Worm (Caenorhabditis elegans) whole organism, L2 larva: Measurements from ENCODE around the gene snx-1.

ENCODE experiments used
- C34F6.9 ChIP-seq: fragments of 150-350 bp; optimal IDR thresholded peaks from 2 replicates; lab custom pipeline; 2014; ENCODE audit warnings: missing biosample characterization, missing genetic modification characterization
- F13H6.1 ChIP-seq: sonication (generic microtip); optimal IDR thresholded peaks from 2 replicates; lab custom pipeline; 2016; ENCODE audit warnings: missing genetic modification characterization, missing compliant biosample characterization
- R02D3.7 ChIP-seq: fragments of 150-350 bp; optimal IDR thresholded peaks from 2 replicates; lab custom pipeline; 2014; ENCODE audit warnings: missing biosample characterization, missing genetic modification characterization
- Y55F3AM.14 ChIP-seq: fragments of 200-800 bp; sonication (Bioruptor generic); optimal IDR thresholded peaks from 2 replicates; lab custom pipeline; 2018; ENCODE audit warnings: mild to moderate bottlenecking, missing genetic modification characterization, missing compliant biosample characterization
- alr-1 ChIP-seq: fragments of 150-350 bp; optimal IDR thresholded peaks from 2 replicates; lab custom pipeline; 2014; ENCODE audit warnings: missing biosample characterization, missing genetic modification characterization
- ceh-82 ChIP-seq: fragments of 150-350 bp; optimal IDR thresholded peaks from 2 replicates; lab custom pipeline; 2014; ENCODE audit warnings: missing biosample characterization, missing genetic modification characterization
- crh-2 ChIP-seq: sonication (generic microtip); optimal IDR thresholded peaks from 2 replicates; lab custom pipeline; 2017; ENCODE audit warnings: missing biosample characterization, missing genetic modification characterization
- dmd-4 ChIP-seq: sonication (generic microtip); optimal IDR thresholded peaks from 2 replicates; lab custom pipeline; 2017; ENCODE audit warnings: missing biosample characterization, missing genetic modification characterization
- egl-27 ChIP-seq: sonication (generic microtip); optimal IDR thresholded peaks from 3 replicates; lab custom pipeline; 2017; ENCODE audit warnings: missing biosample characterization, missing genetic modification reagents, missing genetic modification characterization
- elt-1 ChIP-seq: fragments of 150-350 bp; optimal IDR thresholded peaks from 2 replicates; lab custom pipeline; 2014; ENCODE audit warnings: missing biosample characterization, missing genetic modification characterization
- elt-3 ChIP-seq: sonication (generic microtip); optimal IDR thresholded peaks from 2 replicates; lab custom pipeline; 2017; ENCODE audit warnings: missing biosample characterization, missing genetic modification characterization
- fos-1 ChIP-seq: fragments of 150-350 bp; optimal IDR thresholded peaks from 2 replicates; lab custom pipeline; 2014; ENCODE audit warnings: missing biosample characterization, missing genetic modification characterization
- lin-11 ChIP-seq: fragments of 150-350 bp; sonication (generic microtip); optimal IDR thresholded peaks from 2 replicates; lab custom pipeline; 2014; ENCODE audit warnings: missing biosample characterization, missing genetic modification characterization, inconsistent platforms, mixed read lengths
- lin-13 ChIP-seq: fragments of 150-350 bp; optimal IDR thresholded peaks from 2 replicates; lab custom pipeline; 2014; ENCODE audit warnings: missing biosample characterization, missing genetic modification reagents, missing genetic modification characterization
- lsy-2 ChIP-seq, 2 experiments: fragments of 150-350 bp in 1 of 2; sonication (generic microtip) in 1 of 2; optimal IDR thresholded peaks; 2 replicates each; lab custom pipeline; 2014 to 2017; ENCODE audit warnings: missing biosample characterization in 2 of 2, missing genetic modification characterization in 2 of 2
- mab-5 ChIP-seq: fragments of 150-350 bp; optimal IDR thresholded peaks from 2 replicates; lab custom pipeline; 2014; ENCODE audit warnings: missing biosample characterization, missing genetic modification characterization
- mbf-1 ChIP-seq: sonication (generic microtip); optimal IDR thresholded peaks from 2 replicates; lab custom pipeline; 2017; ENCODE audit warnings: missing biosample characterization, missing genetic modification characterization
- mdl-1 ChIP-seq, 2 experiments: fragments of 150-350 bp in 1 of 2; sonication (generic microtip) in 1 of 2; optimal IDR thresholded peaks; 2 replicates each; lab custom pipeline; 2017; ENCODE audit warnings: missing biosample characterization in 2 of 2, missing genetic modification characterization in 2 of 2
- nhr-10 ChIP-seq: sonication (generic microtip); optimal IDR thresholded peaks from 2 replicates; lab custom pipeline; 2017; ENCODE audit warnings: missing biosample characterization, missing genetic modification characterization
- nhr-11 ChIP-seq: fragments of 150-350 bp; optimal IDR thresholded peaks from 2 replicates; lab custom pipeline; 2014; ENCODE audit warnings: missing biosample characterization, missing genetic modification characterization
- nhr-129 ChIP-seq: fragments of 150-350 bp; optimal IDR thresholded peaks from 2 replicates; lab custom pipeline; 2014; ENCODE audit warnings: missing biosample characterization, missing genetic modification characterization
- nhr-21 ChIP-seq: fragments of 150-350 bp; optimal IDR thresholded peaks from 2 replicates; lab custom pipeline; 2014; ENCODE audit warnings: missing biosample characterization, missing genetic modification characterization
- nhr-23 ChIP-seq: fragments of 150-350 bp; optimal IDR thresholded peaks from 2 replicates; lab custom pipeline; 2014; ENCODE audit warnings: missing biosample characterization, missing genetic modification reagents, missing genetic modification characterization
- nhr-237 ChIP-seq: fragments of 150-350 bp; optimal IDR thresholded peaks from 2 replicates; lab custom pipeline; 2014; ENCODE audit warnings: missing biosample characterization, missing genetic modification characterization
- nhr-77 ChIP-seq: fragments of 150-350 bp; optimal IDR thresholded peaks from 2 replicates; lab custom pipeline; 2014; ENCODE audit warnings: missing biosample characterization, missing genetic modification characterization
- sma-9 ChIP-seq, 2 experiments: fragments of 150-350 bp in 1 of 2; sonication (generic microtip) in 1 of 2; optimal IDR thresholded peaks; 2 replicates each; lab custom pipeline; 2014 to 2016; ENCODE audit warnings: missing genetic modification characterization in 2 of 2, mild to moderate bottlenecking in 1 of 2, missing biosample characterization in 1 of 2, missing compliant biosample characterization in 1 of 2, missing genetic modification reagents in 1 of 2, moderate library complexity in 1 of 2
- snpc-4 ChIP-seq: fragments of 150-350 bp; optimal IDR thresholded peaks from 2 replicates; lab custom pipeline; 2014; ENCODE audit warnings: missing biosample characterization, missing genetic modification characterization
- unc-39 ChIP-seq: fragments of 150-350 bp; optimal IDR thresholded peaks from 2 replicates; lab custom pipeline; 2014; ENCODE audit warnings: missing biosample characterization, missing genetic modification characterization
- unc-55 ChIP-seq: fragments of 150-350 bp; sonication (generic microtip); optimal IDR thresholded peaks from 3 replicates; lab custom pipeline; 2014; ENCODE audit warnings: missing biosample characterization, missing genetic modification reagents, missing genetic modification characterization
- unc-62 ChIP-seq: fragments of 150-350 bp; optimal IDR thresholded peaks from 2 replicates; lab custom pipeline; 2014; ENCODE audit warnings: missing biosample characterization, missing genetic modification reagents, missing genetic modification characterization
- zag-1 ChIP-seq: fragments of 150-350 bp; optimal IDR thresholded peaks from 2 replicates; lab custom pipeline; 2014; ENCODE audit warnings: missing biosample characterization, missing genetic modification characterization
- ztf-1 ChIP-seq: fragments of 200-800 bp; sonication (Bioruptor generic); conservative IDR thresholded peaks from 2 replicates; pipeline ENCODE4 v1.3.6; 2022; ENCODE audit warnings: missing genetic modification characterization, missing compliant biosample characterization
- ztf-11 ChIP-seq: sonication (generic microtip); optimal IDR thresholded peaks from 2 replicates; lab custom pipeline; 2017; ENCODE audit warnings: missing biosample characterization, missing genetic modification characterization
- ztf-4 ChIP-seq: fragments of 150-350 bp; optimal IDR thresholded peaks from 2 replicates; lab custom pipeline; 2014; ENCODE audit warnings: missing biosample characterization, missing genetic modification characterization

The snx-1 gene

DNA sequence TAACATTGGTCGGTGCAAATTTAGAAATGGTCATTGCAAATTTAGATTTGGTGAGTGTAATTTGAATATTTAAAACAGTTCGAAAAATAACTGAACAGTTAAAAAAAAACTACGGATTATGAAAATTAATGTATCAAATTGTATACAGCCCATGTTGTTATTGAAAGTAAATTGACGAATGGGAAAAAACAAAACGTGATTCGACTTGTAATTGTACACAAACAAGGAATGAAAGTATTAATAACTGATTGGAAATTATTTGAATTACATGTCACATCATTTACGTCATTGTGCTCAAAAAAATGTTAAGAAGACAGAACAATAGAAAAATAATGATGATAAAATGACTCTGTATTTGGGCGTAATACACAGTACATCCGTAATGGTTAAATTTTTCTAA lies 34.5 kb upstream of the snx-1 start:
- TF ChIP-seq nhr-129 (tag; lab: Kevin White, UChicago) = no peak
- no peak for TF ChIP-seq unc-62 (GFP tag; lab: Kevin White, UChicago)
- no peak for TF ChIP-seq nhr-77
- TF ChIP-seq nhr-23 (tag; lab: Kevin White, UChicago) = no peak
- TF ChIP-seq lin-11 = no peak
- TF ChIP-seq C34F6.9 (tag; lab: Kevin White, UChicago) = no peak
- TF ChIP-seq mbf-1 (tag; lab: Kevin White, UChicago) = no peak
- TF ChIP-seq R02D3.7 (tag; lab: Kevin White, UChicago) = no peak
- TF ChIP-seq nhr-11 = no peak
- no peak for TF ChIP-seq dmd-4 (tag; lab: Kevin White, UChicago)

DNA sequence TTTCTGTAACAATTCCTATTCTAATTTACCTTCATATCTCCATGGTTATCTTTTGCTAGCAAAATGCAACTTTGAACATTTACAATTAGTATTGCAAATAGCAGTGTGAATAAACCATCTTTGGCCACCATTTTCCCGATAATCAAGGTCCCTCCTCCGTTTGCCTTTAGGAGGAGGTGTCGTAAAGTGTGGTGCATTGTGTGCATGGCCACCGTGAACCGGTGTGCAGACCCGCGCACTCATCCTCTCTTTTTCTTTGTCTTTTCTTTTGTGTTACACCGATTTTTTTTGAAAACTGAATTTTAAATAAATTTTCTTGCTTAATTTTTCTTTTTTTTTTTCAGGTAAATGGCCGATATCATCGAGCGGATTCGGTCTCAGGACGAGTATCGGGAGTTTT lies 32.0 kb upstream of the snx-1 start, which contains the start of the genes pigx-1 and rme-6:
Gene pigx-1 (minus strand): TSS at position 206 of the 400 bp plus-strand sequence.
Gene rme-6 (plus strand): TSS at position 345 of the 400 bp plus-strand sequence.
- no peak for TF ChIP-seq nhr-237
- TF ChIP-seq nhr-21 (tag; lab: Kevin White, UChicago) = no peak
- TF ChIP-seq nhr-129 (tag; lab: Kevin White, UChicago) = peak; percentile 20
- TF ChIP-seq lin-13 (GFP tag; lab: Kevin White, UChicago) = no peak
- no peak for TF ChIP-seq dmd-4 (tag; lab: Kevin White, UChicago)
- TF ChIP-seq unc-55 = peak; percentile 63
- TF ChIP-seq nhr-11 = no peak
- TF ChIP-seq elt-1 = no peak
- no peak for TF ChIP-seq alr-1 (tag; lab: Kevin White, UChicago)
- TF ChIP-seq lsy-2 (tag; optimal IDR thresholded peaks at IDR 0.05; lab: Kevin White, UChicago) = peak in 1 of 2 experiments; percentile 27
- TF ChIP-seq Y55F3AM.14 (GFP tag; lab: Kevin White, UChicago) = no peak
- TF ChIP-seq ztf-4 (tag; lab: Kevin White, UChicago) = no peak
- TF ChIP-seq, all 48 proteins: peak for 3

DNA sequence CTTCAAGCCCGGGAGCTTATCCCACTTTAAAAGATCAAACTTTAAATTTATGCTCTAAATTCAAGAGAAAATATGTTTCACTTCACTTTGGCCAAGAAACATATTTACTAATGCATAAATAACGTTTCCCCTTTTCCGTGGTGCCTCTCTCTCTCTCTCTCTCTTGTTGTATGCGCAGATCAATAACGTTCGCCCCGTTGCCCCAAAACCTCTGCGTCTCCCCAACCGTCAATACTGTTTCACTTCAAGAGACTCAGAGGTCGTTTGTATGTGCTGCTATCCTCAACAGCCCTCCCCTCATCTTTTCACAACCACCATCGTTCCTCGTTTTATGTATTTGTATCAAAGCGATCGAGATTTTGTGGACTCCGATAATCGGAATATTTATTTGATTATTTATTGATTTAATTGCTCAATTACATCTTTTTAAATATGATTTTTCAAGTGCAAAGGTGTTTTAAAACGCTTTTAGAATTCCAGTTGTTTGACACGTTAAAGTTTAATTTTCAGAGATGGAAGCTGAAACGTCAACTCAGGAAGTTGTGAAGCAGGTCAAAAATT lies 25.0 kb upstream of the snx-1 start, which contains the start of gene ife-4:
Gene ife-4 (plus strand): TSS at position 511 of the 561 bp plus-strand sequence.
- TF ChIP-seq unc-55 (peak; percentile 63), ztf-11 (tag; lab: Kevin White, UChicago) (no peak), nhr-10 (tag; lab: Kevin White, UChicago) (no peak), unc-39 (tag; lab: Kevin White, UChicago) (no peak), unc-62 (GFP tag; lab: Kevin White, UChicago) (no peak), zag-1 (tag; lab: Kevin White, UChicago) (peak; percentile 22), egl-27 (tag; lab: Kevin White, UChicago) (no peak), elt-1 (no peak), ztf-1 (GFP tag; lab: Robert Waterston, UW) (no peak), F13H6.1 (tag; lab: Kevin White, UChicago) (peak; percentile 41), crh-2 (peak; percentile 7), R02D3.7 (tag; lab: Kevin White, UChicago) (no peak), fos-1 (peak; percentile 6), snpc-4 (tag; lab: Kevin White, UChicago) (no peak), mab-5 (tag; lab: Kevin White, UChicago) (peak; percentile 50), mdl-1 (tag; optimal IDR thresholded peaks at IDR 0.05; lab: Kevin White, UChicago) (no peak), sma-9 (GFP tag; optimal IDR thresholded peaks at IDR 0.05; lab: Kevin White, UChicago) (peak; percentile 47), sma-9 (tag; optimal IDR thresholded peaks at IDR 0.05; lab: Kevin White, UChicago) (no peak), nhr-129 (tag; lab: Kevin White, UChicago) (peak; percentile 29), elt-3 (tag; lab: Kevin White, UChicago) (no peak), C34F6.9 (tag; lab: Kevin White, UChicago) (peak; percentile 70), ceh-82 (tag; lab: Kevin White, UChicago) (no peak), lsy-2 (tag; optimal IDR thresholded peaks at IDR 0.05; lab: Kevin White, UChicago) (peak in 1 of 2 experiments; percentile 51)

DNA sequence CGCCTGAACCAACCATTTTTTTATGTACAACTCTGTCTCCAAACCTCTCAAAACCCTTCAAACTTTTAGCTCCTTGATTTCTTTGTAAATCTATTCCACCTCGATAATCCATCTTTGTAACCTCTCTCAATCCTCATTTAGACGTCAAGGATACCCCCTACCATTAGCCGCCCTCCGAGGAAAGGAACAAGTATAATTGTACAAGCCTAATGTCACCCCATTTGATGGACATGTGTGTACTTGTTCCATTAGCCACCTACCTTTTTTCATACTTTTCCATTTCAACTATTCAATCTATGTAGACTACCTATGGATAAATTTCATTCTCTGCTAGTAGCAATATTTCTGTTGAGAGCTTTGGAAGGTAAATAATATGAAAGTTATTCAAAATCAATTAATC lies 21.0 kb upstream of the snx-1 start, which contains the start of gene C05D9.4:
Gene C05D9.4 (plus strand): TSS at position 301 of the 400 bp plus-strand sequence.
- TF ChIP-seq Y55F3AM.14 (GFP tag; lab: Kevin White, UChicago) (no peak), lin-11 (no peak), elt-1 (no peak), egl-27 (tag; lab: Kevin White, UChicago) (no peak)
